Worm (Caenorhabditis elegans) whole organism, L4 larva: Measurements from ENCODE around the gene magu-2.
A peak's percentile ranks its signal among the peaks of the same experiment; 100 is the strongest.

Experiments
- F10B5.3 ChIP-seq: sonication (generic microtip); optimal IDR thresholded peaks from 2 replicates; lab custom pipeline; 2016; ENCODE audit warnings: mild to moderate bottlenecking, missing genetic modification characterization, missing compliant biosample characterization
- F26F4.8 ChIP-seq: fragments of 200-800 bp; sonication (Bioruptor generic); conservative IDR thresholded peaks from 2 replicates; pipeline ENCODE4 v1.3.6; 2022; ENCODE audit warnings: missing genetic modification characterization, missing compliant biosample characterization
- F37D6.2 ChIP-seq: sonication (generic microtip); optimal IDR thresholded peaks from 2 replicates; lab custom pipeline; 2016; ENCODE audit warnings: mild to moderate bottlenecking, missing genetic modification characterization, missing compliant biosample characterization
- F44E2.7 ChIP-seq: fragments of 200-800 bp; sonication (Bioruptor generic); IDR thresholded peaks from 2 replicates; pipeline ENCODE4 v2.1.2; 2022; ENCODE audit warnings: missing genetic modification characterization, missing compliant biosample characterization
- R02D3.7 ChIP-seq: fragments of 150-350 bp; sonication (generic microtip); optimal IDR thresholded peaks from 3 replicates; lab custom pipeline; 2014; ENCODE audit warnings: missing biosample characterization, missing genetic modification characterization
- T20F7.1 ChIP-seq: fragments of 200-800 bp; sonication (Bioruptor generic); optimal IDR thresholded peaks from 2 replicates; lab custom pipeline; 2018; ENCODE audit warnings: mild to moderate bottlenecking, missing genetic modification characterization, missing compliant biosample characterization
- T26A8.4 ChIP-seq: fragments of 200-800 bp; sonication (Bioruptor generic); IDR thresholded peaks from 2 replicates; pipeline ENCODE4 v1.3.6; 2022; ENCODE audit warnings: missing genetic modification characterization, missing compliant biosample characterization
- Y5F2A.4 ChIP-seq: fragments of 200-800 bp; sonication (Bioruptor generic); optimal IDR thresholded peaks from 2 replicates; lab custom pipeline; 2018; ENCODE audit warnings: mild to moderate bottlenecking, missing genetic modification characterization, missing compliant biosample characterization
- Y75B8A.6 ChIP-seq: fragments of 200-800 bp; sonication (Bioruptor generic); IDR thresholded peaks from 2 replicates; pipeline ENCODE4 v1.3.6; 2022; ENCODE audit warnings: missing genetic modification reagents, missing genetic modification characterization, missing compliant biosample characterization
- ZK337.2 ChIP-seq: fragments of 200-800 bp; sonication (Bioruptor generic); IDR thresholded peaks from 2 replicates; pipeline ENCODE4 v1.3.6; 2022; ENCODE audit warnings: missing genetic modification reagents, missing genetic modification characterization, missing compliant biosample characterization
- aha-1 ChIP-seq: fragments of 150-350 bp; peaks from one replicate; lab custom pipeline; 2014; ENCODE audit warnings: missing biosample characterization, missing genetic modification characterization
- ama-1 ChIP-seq: fragments of 150-350 bp; optimal IDR thresholded peaks from 2 replicates; lab custom pipeline; 2014; ENCODE audit warnings: inconsistent platforms, mixed read lengths
- ceh-20 ChIP-seq: fragments of 200-800 bp; sonication (Bioruptor generic); IDR thresholded peaks from 2 replicates; pipeline ENCODE4 v1.3.6; 2022; ENCODE audit warnings: missing genetic modification reagents, missing genetic modification characterization, missing compliant biosample characterization
- ceh-44 ChIP-seq: fragments of 200-800 bp; sonication (Bioruptor generic); IDR thresholded peaks from 2 replicates; pipeline ENCODE4 v1.3.6; 2022; ENCODE audit warnings: missing genetic modification reagents, missing genetic modification characterization, missing compliant biosample characterization
- ces-1 ChIP-seq: fragments of 150-350 bp; sonication (generic microtip); optimal IDR thresholded peaks from 4 replicates; lab custom pipeline; 2014; ENCODE audit warnings: missing biosample characterization, missing genetic modification reagents, missing genetic modification characterization
- daf-12 ChIP-seq: fragments of 150-350 bp; optimal IDR thresholded peaks from 2 replicates; lab custom pipeline; 2014; ENCODE audit warnings: missing biosample characterization, missing genetic modification reagents, missing genetic modification characterization
- daf-16 ChIP-seq, 3 experiments: sonication (generic microtip); optimal IDR thresholded peaks; 2 replicates each; lab custom pipeline; 2016 to 2017; ENCODE audit warnings: missing genetic modification characterization in 3 of 3, missing genetic modification reagents in 3 of 3, mild to moderate bottlenecking in 2 of 3, missing compliant biosample characterization in 2 of 3, missing biosample characterization in 1 of 3, moderate library complexity in 1 of 3
- duxl-1 ChIP-seq: sonication (generic microtip); optimal IDR thresholded peaks from 2 replicates; lab custom pipeline; 2016; ENCODE audit warnings: mild to moderate bottlenecking, missing genetic modification characterization, moderate library complexity, missing compliant biosample characterization; ENCODE audit not compliant: poor library complexity
- dve-1 ChIP-seq: sonication (generic microtip); optimal IDR thresholded peaks from 2 replicates; lab custom pipeline; 2017; ENCODE audit warnings: antibody characterized with exemption, mild to moderate bottlenecking, missing genetic modification characterization, missing compliant biosample characterization; ENCODE audit not compliant: insufficient read depth
- egl-43 ChIP-seq: fragments of 200-800 bp; sonication (Bioruptor generic); IDR thresholded peaks from 2 replicates; pipeline ENCODE4 v1.3.6; 2022; ENCODE audit warnings: missing genetic modification reagents, missing genetic modification characterization, missing compliant biosample characterization
- fkh-10 ChIP-seq: fragments of 150-350 bp; optimal IDR thresholded peaks from 2 replicates; lab custom pipeline; 2014; ENCODE audit warnings: missing biosample characterization, missing genetic modification reagents, missing genetic modification characterization
- fos-1 ChIP-seq: fragments of 150-350 bp; optimal IDR thresholded peaks from 2 replicates; lab custom pipeline; 2014; ENCODE audit warnings: missing biosample characterization, missing genetic modification characterization
- gei-8 ChIP-seq: fragments of 200-800 bp; sonication (Bioruptor generic); optimal IDR thresholded peaks from 2 replicates; lab custom pipeline; 2018; ENCODE audit warnings: mild to moderate bottlenecking, missing genetic modification characterization, missing compliant biosample characterization
- hlh-11 ChIP-seq: fragments of 200-800 bp; sonication (Bioruptor generic); optimal IDR thresholded peaks from 2 replicates; lab custom pipeline; 2018; ENCODE audit warnings: mild to moderate bottlenecking, missing genetic modification characterization, missing compliant biosample characterization
- hlh-30 ChIP-seq: sonication (generic microtip); optimal IDR thresholded peaks from 2 replicates; lab custom pipeline; 2017; ENCODE audit warnings: antibody characterized with exemption, mild to moderate bottlenecking, missing genetic modification characterization, missing compliant biosample characterization; ENCODE audit not compliant: insufficient read depth
- lim-7 ChIP-seq: fragments of 200-800 bp; sonication (Bioruptor generic); IDR thresholded peaks from 2 replicates; pipeline ENCODE4 v1.3.6; 2022; ENCODE audit warnings: missing genetic modification characterization, missing compliant biosample characterization
- lin-13 ChIP-seq: fragments of 150-350 bp; optimal IDR thresholded peaks from 2 replicates; lab custom pipeline; 2014; ENCODE audit warnings: missing biosample characterization, missing genetic modification reagents, missing genetic modification characterization
- lin-29 ChIP-seq: fragments of 200-800 bp; sonication (Bioruptor generic); IDR thresholded peaks from 2 replicates; pipeline ENCODE4 v1.3.6; 2022; ENCODE audit warnings: missing genetic modification reagents, missing genetic modification characterization, missing compliant biosample characterization
- mdt-29 ChIP-seq: fragments of 200-800 bp; sonication (Bioruptor generic); IDR thresholded peaks from 2 replicates; pipeline ENCODE4 v1.3.6; 2022; ENCODE audit warnings: missing genetic modification reagents, missing genetic modification characterization, missing compliant biosample characterization
- mxl-2 ChIP-seq: fragments of 200-800 bp; sonication (Bioruptor generic); conservative IDR thresholded peaks from 2 replicates; pipeline ENCODE4 v1.3.6; 2022; ENCODE audit warnings: missing genetic modification reagents, missing genetic modification characterization, missing compliant biosample characterization
- mxl-3 ChIP-seq: fragments of 200-800 bp; sonication (Bioruptor generic); optimal IDR thresholded peaks from 2 replicates; lab custom pipeline; 2018; ENCODE audit warnings: mild to moderate bottlenecking, missing genetic modification characterization, missing compliant biosample characterization
- nhr-10 ChIP-seq: fragments of 150-350 bp; optimal IDR thresholded peaks from 2 replicates; lab custom pipeline; 2014; ENCODE audit warnings: missing biosample characterization, missing genetic modification characterization
- nhr-102 ChIP-seq: sonication (generic microtip); optimal IDR thresholded peaks from 2 replicates; lab custom pipeline; 2016; ENCODE audit warnings: mild to moderate bottlenecking, missing genetic modification characterization, moderate library complexity, missing compliant biosample characterization
- nhr-77 ChIP-seq: fragments of 150-350 bp; optimal IDR thresholded peaks from 2 replicates; lab custom pipeline; 2014; ENCODE audit warnings: missing biosample characterization, missing genetic modification characterization
- php-3 ChIP-seq: fragments of 200-800 bp; sonication (Bioruptor generic); IDR thresholded peaks from 2 replicates; pipeline ENCODE4 v1.3.6; 2022; ENCODE audit warnings: missing genetic modification reagents, missing genetic modification characterization, missing compliant biosample characterization
- sdz-12 ChIP-seq: fragments of 200-800 bp; sonication (Bioruptor generic); optimal IDR thresholded peaks from 2 replicates; lab custom pipeline; 2018; ENCODE audit warnings: mild to moderate bottlenecking, missing genetic modification characterization, missing compliant biosample characterization
- set-16 ChIP-seq: fragments of 200-800 bp; sonication (Bioruptor generic); IDR thresholded peaks from 2 replicates; pipeline ENCODE4 v1.3.6; 2022; ENCODE audit warnings: missing genetic modification reagents, missing genetic modification characterization, missing compliant biosample characterization
- snpc-4 ChIP-seq: fragments of 150-350 bp; optimal IDR thresholded peaks from 2 replicates; lab custom pipeline; 2014; ENCODE audit warnings: missing biosample characterization, missing genetic modification characterization
- tra-1 ChIP-seq: fragments of 200-800 bp; sonication (Bioruptor generic); IDR thresholded peaks from 2 replicates; pipeline ENCODE4 v1.3.6; 2022; ENCODE audit warnings: missing genetic modification reagents, missing genetic modification characterization, missing compliant biosample characterization
- unc-130 ChIP-seq: sonication (generic microtip); optimal IDR thresholded peaks from 2 replicates; lab custom pipeline; 2016; ENCODE audit warnings: missing genetic modification reagents, missing genetic modification characterization, missing compliant biosample characterization
- unc-62 ChIP-seq, 3 experiments: fragments of 150-350 bp in 1 of 3; sonication (generic microtip); optimal IDR thresholded peaks in 2 of 3; peaks in 1 of 3; 1 replicate in 1 of 3; 2 replicates in 2 of 3; lab custom pipeline; 2014 to 2017; ENCODE audit warnings: missing biosample characterization in 3 of 3, missing genetic modification characterization in 3 of 3, missing genetic modification reagents in 3 of 3, missing genotype in 1 of 3
- zag-1 ChIP-seq: fragments of 150-350 bp; optimal IDR thresholded peaks from 2 replicates; lab custom pipeline; 2014; ENCODE audit warnings: missing biosample characterization, missing genetic modification characterization
- zip-2 ChIP-seq: fragments of 150-350 bp; optimal IDR thresholded peaks from 2 replicates; lab custom pipeline; 2014; ENCODE audit warnings: missing biosample characterization, missing genetic modification characterization
- ztf-11 ChIP-seq: fragments of 150-350 bp; optimal IDR thresholded peaks from 2 replicates; lab custom pipeline; 2014; ENCODE audit warnings: missing biosample characterization, missing genetic modification characterization

magu-2 gene

ce11 chrV:8792814-8793213 is 8.0 kb downstream of the magu-2 start:
- TF ChIP-seq hlh-30 (tag; lab: Kevin White, UChicago) (no peak), mxl-2 (GFP tag; lab: Robert Waterston, UW) (no peak), ces-1 (no peak), Y75B8A.6 (no peak), T20F7.1 (GFP tag; lab: Kevin White, UChicago) (no peak), fkh-10 (GFP tag; lab: Kevin White, UChicago) (no peak), tra-1 (GFP tag; lab: Robert Waterston, UW) (no peak), nhr-10 (tag; lab: Kevin White, UChicago) (no peak), mxl-3 (GFP tag; lab: Kevin White, UChicago) (no peak), lin-29 (no peak), F37D6.2 (no peak), daf-16 (GFP tag; optimal IDR thresholded peaks at IDR 0.05; lab: Kevin White, UChicago) (no peak), daf-16 (tag; optimal IDR thresholded peaks at IDR 0.05; lab: Kevin White, UChicago) (no peak), dve-1 (tag; lab: Kevin White, UChicago) (no peak), ZK337.2 (no peak), mdt-29 (GFP tag; lab: Robert Waterston, UW) (no peak), ztf-11 (tag; lab: Kevin White, UChicago) (no peak), daf-12 (no peak), nhr-77 (tag; lab: Kevin White, UChicago) (no peak), sdz-12 (GFP tag; lab: Kevin White, UChicago) (no peak)

DNA sequence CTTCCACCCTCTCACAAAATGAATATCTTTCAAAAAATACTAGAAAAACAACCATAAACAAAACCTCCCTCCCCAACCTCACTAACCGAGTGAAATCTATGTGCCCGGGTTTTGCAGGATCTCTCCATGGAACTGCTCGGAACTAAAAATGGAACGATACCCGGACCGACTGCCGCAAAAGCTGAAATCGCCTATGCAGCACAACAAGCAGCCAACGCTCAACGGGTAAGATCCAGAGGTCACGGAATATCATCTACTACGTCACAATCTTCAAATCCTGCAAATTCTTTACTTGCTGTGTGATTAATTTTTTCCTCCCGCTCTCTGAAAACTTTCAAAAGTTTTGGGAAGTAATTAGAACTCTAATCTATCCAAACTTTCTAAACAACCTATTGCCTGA is 11.5 kb downstream of the magu-2 start:
- TF ChIP-seq aha-1 (tag; lab: Kevin White, UChicago) (peak; percentile 96), duxl-1 (no peak)

DNA sequence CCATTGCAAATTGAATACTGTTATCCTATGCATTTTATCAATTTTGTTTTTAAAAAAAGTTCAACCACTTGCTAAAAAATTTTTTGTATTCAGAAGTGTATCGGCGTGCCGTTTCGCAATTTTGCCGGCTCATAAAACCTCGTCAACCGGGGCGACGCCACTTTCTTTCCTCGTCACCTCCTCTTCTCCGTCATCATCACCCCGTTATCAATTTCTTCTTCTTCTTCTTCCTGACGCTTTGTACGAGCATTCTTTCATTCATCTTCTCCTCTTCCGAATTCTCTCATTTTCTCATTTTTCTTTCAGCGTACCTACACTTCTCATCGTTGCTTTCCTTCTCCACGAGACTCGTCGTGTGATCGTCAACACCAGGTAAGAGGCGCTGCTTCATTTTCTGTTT is 14.6 kb downstream of the magu-2 start, which contains the start of gene sup-37:
Gene sup-37, plus strand, starts transcription at position 301 of the 400 bp plus-strand sequence.
- TF ChIP-seq aha-1 (tag; lab: Kevin White, UChicago) (peak; percentile 3), F10B5.3 (tag; lab: Kevin White, UChicago) (no peak), hlh-30 (tag; lab: Kevin White, UChicago) (peak; percentile 31)

ce11 chrV:8785526-8785925 is 15.3 kb downstream of the magu-2 start:
- TF ChIP-seq hlh-11 (tag; lab: Kevin White, UChicago) (peak; percentile 84), hlh-30 (tag; lab: Kevin White, UChicago) (peak; percentile 56), T26A8.4 (GFP tag; lab: Robert Waterston, UW) (no peak), mxl-2 (GFP tag; lab: Robert Waterston, UW) (no peak), unc-130 (GFP tag; lab: Kevin White, UChicago) (no peak), R02D3.7 (tag; lab: Kevin White, UChicago) (no peak), ztf-11 (tag; lab: Kevin White, UChicago) (no peak), php-3 (GFP tag; lab: Robert Waterston, UW) (0 out of 2 replicates have a peak, but pooled peaks have one; percentile 29), set-16 (GFP tag; lab: Robert Waterston, UW) (peak; percentile 95), F26F4.8 (GFP tag; lab: Robert Waterston, UW) (no peak), nhr-102 (peak; percentile 12), gei-8 (peak; percentile 22), zip-2 (no peak), lim-7 (GFP tag; lab: Robert Waterston, UW) (0 out of 2 replicates have a peak, but pooled peaks have one; percentile 28), Y5F2A.4 (GFP tag; lab: Kevin White, UChicago) (no peak), lin-13 (no peak), snpc-4 (no peak), tra-1 (GFP tag; lab: Robert Waterston, UW) (no peak), daf-16 (GFP tag; optimal IDR thresholded peaks at IDR 0.05; lab: Kevin White, UChicago) (no peak), daf-16 (tag; optimal IDR thresholded peaks at IDR 0.05; lab: Kevin White, UChicago) (peak; percentile 14), dve-1 (tag; lab: Kevin White, UChicago) (peak; percentile 70), mxl-3 (GFP tag; lab: Kevin White, UChicago) (peak; percentile 24), ceh-20 (no peak), unc-62 (GFP tag; optimal IDR thresholded peaks at IDR 0.05 in 1 of 2; lab: Kevin White, UChicago) (peak in 1 of 2 experiments; percentile 25), unc-62 (tag; optimal IDR thresholded peaks at IDR 0.05; lab: Kevin White, UChicago) (no peak), F44E2.7 (GFP tag; lab: Robert Waterston, UW) (0 out of 2 replicates have a peak, but pooled peaks have one; percentile 42), ceh-44 (GFP tag; lab: Robert Waterston, UW) (no peak), ama-1 (no peak), fos-1 (tag; lab: Kevin White, UChicago) (no peak), zag-1 (tag; lab: Kevin White, UChicago) (no peak), egl-43 (GFP tag; lab: Robert Waterston, UW) (peak; percentile 48; the same call in 1 of the 2 replicates)
